Fruit fly (Drosophila melanogaster) whole organism, wandering third instar larva: ENCODE measurements around the gene CG9396.

ENCODE experiments used
- Abd-B ChIP-seq: fragments of >200 bp; optimal IDR thresholded peaks from 2 replicates; lab custom pipeline; 2017; ENCODE audit warnings: missing biosample characterization, missing genetic modification characterization
- CG32264 ChIP-seq: fragments of 200-800 bp; sonication (Bioruptor generic); optimal IDR thresholded peaks from 2 replicates; lab custom pipeline; 2016; ENCODE audit warnings: missing biosample characterization, missing genetic modification characterization
- CG9705 ChIP-seq: fragments of 200-800 bp; sonication (Bioruptor generic); optimal IDR thresholded peaks from 2 replicates; lab custom pipeline; 2018; ENCODE audit warnings: missing biosample characterization, mild to moderate bottlenecking, missing genetic modification characterization
- CrebA ChIP-seq: fragments of 200-800 bp; sonication (Bioruptor generic); optimal IDR thresholded peaks from 2 replicates; lab custom pipeline; 2016; ENCODE audit warnings: missing biosample characterization, mild to moderate bottlenecking, missing genetic modification characterization, borderline replicate concordance
- Dfd ChIP-seq: fragments of >200 bp; optimal IDR thresholded peaks from 2 replicates; lab custom pipeline; 2017; ENCODE audit warnings: missing biosample characterization, missing genetic modification characterization
- Dif ChIP-seq: fragments of 200-275, 200-300 bp; sonication (Bioruptor generic); optimal IDR thresholded peaks from 2 replicates; lab custom pipeline; 2018; ENCODE audit warnings: missing biosample characterization, missing genetic modification characterization; ENCODE audit not compliant: partially characterized antibody
- GATAd ChIP-seq: sonication (Bioruptor generic); optimal IDR thresholded peaks from 2 replicates; lab custom pipeline; 2016; ENCODE audit warnings: missing biosample characterization, missing genetic modification characterization
- HLH106 ChIP-seq: fragments of 200-800 bp; optimal IDR thresholded peaks from 3 replicates; lab custom pipeline; 2019; ENCODE audit warnings: missing biosample characterization, mild to moderate bottlenecking, missing genetic modification characterization, moderate library complexity
- Hnf4 ChIP-seq: fragments of 200-800 bp; sonication (Bioruptor generic); optimal IDR thresholded peaks from 2 replicates; lab custom pipeline; 2016; ENCODE audit warnings: missing biosample characterization, mild to moderate bottlenecking, missing genetic modification characterization
- Hr78 ChIP-seq: fragments of >200 bp; optimal IDR thresholded peaks from 2 replicates; lab custom pipeline; 2017; ENCODE audit warnings: missing biosample characterization, missing genetic modification characterization
- Hr83 ChIP-seq: fragments of 200-300 bp; sonication (Bioruptor generic); optimal IDR thresholded peaks from 2 replicates; lab custom pipeline; 2016; ENCODE audit warnings: missing biosample characterization, mild to moderate bottlenecking, missing genetic modification characterization, moderate library complexity; ENCODE audit not compliant: poor library complexity, severe bottlenecking
- Jra ChIP-seq: sonication (Bioruptor generic); optimal IDR thresholded peaks from 2 replicates; lab custom pipeline; 2016; ENCODE audit warnings: missing biosample characterization, missing genetic modification characterization
- Mio ChIP-seq: sonication (Bioruptor generic); optimal IDR thresholded peaks from 2 replicates; lab custom pipeline; 2016; ENCODE audit warnings: missing biosample characterization, missing genetic modification characterization
- Myc ChIP-seq: fragments of >200 bp; optimal IDR thresholded peaks from 2 replicates; lab custom pipeline; 2017
- N ChIP-seq: fragments of >200 bp; optimal IDR thresholded peaks from 2 replicates; lab custom pipeline; 2018; ENCODE audit warnings: missing biosample characterization, missing external identifiers, missing genetic modification characterization
- OdsH ChIP-seq: fragments of 200-800 bp; sonication (Bioruptor generic); optimal IDR thresholded peaks from 2 replicates; lab custom pipeline; 2016; ENCODE audit warnings: missing biosample characterization, mild to moderate bottlenecking, missing genetic modification characterization
- Rel ChIP-seq, 2 experiments: fragments of 200-800 bp; sonication (Bioruptor generic) in 1 of 2; optimal IDR thresholded peaks; 2 replicates in 1 of 2; 3 replicates in 1 of 2; lab custom pipeline; 2016 to 2019; ENCODE audit warnings: mild to moderate bottlenecking in 2 of 2, missing biosample characterization in 2 of 2, missing genetic modification characterization in 2 of 2, moderate library complexity in 1 of 2
- Sp1 ChIP-seq: fragments of 200-800 bp; sonication (Bioruptor generic); optimal IDR thresholded peaks from 3 replicates; lab custom pipeline; 2019; ENCODE audit warnings: missing biosample characterization, mild to moderate bottlenecking, missing genetic modification characterization, moderate library complexity
- Vsx2 ChIP-seq: fragments of 200-300, 225-300 bp; sonication (Bioruptor generic); optimal IDR thresholded peaks from 2 replicates; lab custom pipeline; 2018; ENCODE audit warnings: missing biosample characterization, missing genetic modification characterization; ENCODE audit not compliant: partially characterized antibody
- br ChIP-seq: fragments of 200-800 bp; sonication (Bioruptor generic); optimal IDR thresholded peaks from 2 replicates; lab custom pipeline; 2016; ENCODE audit warnings: missing biosample characterization, missing genetic modification characterization
- brk ChIP-seq: fragments of 200-800 bp; sonication (Bioruptor generic); optimal IDR thresholded peaks from 2 replicates; lab custom pipeline; 2016; ENCODE audit warnings: missing biosample characterization, mild to moderate bottlenecking, missing genetic modification characterization
- dl ChIP-seq, 2 experiments: fragments of 175-275, 200-275 bp in 1 of 2; fragments of 200-275 bp in 1 of 2; sonication (Bioruptor generic); optimal IDR thresholded peaks; lab custom pipeline; 2018; ENCODE audit warnings: mild to moderate bottlenecking in 2 of 2, missing biosample characterization in 2 of 2, missing genetic modification characterization in 2 of 2, moderate library complexity in 2 of 2; ENCODE audit not compliant: partially characterized antibody in 2 of 2, insufficient read depth in 1 of 2
- dmrt93B ChIP-seq: fragments of 200-800 bp; sonication (Bioruptor generic); optimal IDR thresholded peaks from 2 replicates; lab custom pipeline; 2018; ENCODE audit warnings: missing biosample characterization, mild to moderate bottlenecking, missing genetic modification characterization
- dsf ChIP-seq: sonication (Bioruptor generic); optimal IDR thresholded peaks from 2 replicates; lab custom pipeline; 2016; ENCODE audit warnings: missing biosample characterization, missing genetic modification characterization, borderline replicate concordance
- ey ChIP-seq: fragments of 200-800 bp; sonication (Bioruptor generic); optimal IDR thresholded peaks from 2 replicates; lab custom pipeline; 2016; ENCODE audit warnings: missing biosample characterization, missing genetic modification characterization
- foxo ChIP-seq, 2 experiments: fragments of 200-800 bp; sonication (Bioruptor generic); optimal IDR thresholded peaks; 2 replicates in 1 of 2; 3 replicates in 1 of 2; lab custom pipeline; 2016 to 2017; ENCODE audit warnings: missing biosample characterization in 2 of 2, missing genetic modification characterization in 2 of 2
- fru ChIP-seq: fragments of 200-800 bp; sonication (Bioruptor generic); optimal IDR thresholded peaks from 3 replicates; lab custom pipeline; 2016; ENCODE audit warnings: missing biosample characterization, mild to moderate bottlenecking, missing genetic modification characterization
- h ChIP-seq: fragments of 200-800 bp; sonication (Bioruptor generic); optimal IDR thresholded peaks from 3 replicates; lab custom pipeline; 2016; ENCODE audit warnings: missing biosample characterization, mild to moderate bottlenecking, missing genetic modification characterization
- jim ChIP-seq: fragments of 175-275, 200-325 bp; sonication (Bioruptor generic); optimal IDR thresholded peaks from 2 replicates; lab custom pipeline; 2016; ENCODE audit warnings: missing biosample characterization, mild to moderate bottlenecking, missing genetic modification characterization
- lola ChIP-seq: fragments of >200 bp; optimal IDR thresholded peaks from 2 replicates; lab custom pipeline; 2017; ENCODE audit warnings: missing biosample characterization, missing genetic modification characterization
- pan ChIP-seq: fragments of >200 bp; optimal IDR thresholded peaks from 2 replicates; lab custom pipeline; 2017
- psq ChIP-seq: fragments of 200-800 bp; sonication (Bioruptor generic); optimal IDR thresholded peaks from 3 replicates; lab custom pipeline; 2017; ENCODE audit warnings: missing biosample characterization, mild to moderate bottlenecking, missing genetic modification characterization, moderate library complexity
- rgr ChIP-seq: fragments of 200-800 bp; sonication (Bioruptor generic); optimal IDR thresholded peaks from 3 replicates; lab custom pipeline; 2016; ENCODE audit warnings: missing biosample characterization, mild to moderate bottlenecking, missing genetic modification characterization
- sage ChIP-seq: fragments of 200-800 bp; sonication (Bioruptor generic); optimal IDR thresholded peaks from 2 replicates; lab custom pipeline; 2016; ENCODE audit warnings: missing biosample characterization, mild to moderate bottlenecking, missing genetic modification characterization
- sv ChIP-seq: fragments of 200-800 bp; sonication (Bioruptor generic); optimal IDR thresholded peaks from 3 replicates; lab custom pipeline; 2016; ENCODE audit warnings: missing biosample characterization, missing genetic modification characterization
- tai ChIP-seq: sonication (Bioruptor generic); optimal IDR thresholded peaks from 2 replicates; lab custom pipeline; 2016; ENCODE audit warnings: missing biosample characterization, missing genetic modification characterization
- usp ChIP-seq: fragments of >200 bp; optimal IDR thresholded peaks from 2 replicates; lab custom pipeline; 2017; ENCODE audit warnings: missing biosample characterization, missing genetic modification characterization
- woc ChIP-seq: sonication (Bioruptor generic); optimal IDR thresholded peaks from 2 replicates; lab custom pipeline; 2016; ENCODE audit warnings: missing biosample characterization, mild to moderate bottlenecking, missing genetic modification characterization

The CG9396 gene

dm6 chr3R:9563240-9563992 lies 8.0 kb downstream of the CG9396 start, which contains the start of the genes CG9393 and Vps45 (continued):
- no peak for TF ChIP-seq dsf
- peak; percentile 65 for TF ChIP-seq ey (GFP tag; lab: Kevin White, UChicago)
- peak; percentile 7 for TF ChIP-seq Hr83 (GFP tag; lab: Kevin White, UChicago)
- TF ChIP-seq GATAd (GFP tag; lab: Kevin White, UChicago): peak; percentile 49
- TF ChIP-seq OdsH (GFP tag; lab: Kevin White, UChicago): peak; percentile 66
- TF ChIP-seq CG32264 (GFP tag; lab: Kevin White, UChicago): no peak
- TF ChIP-seq dmrt93B (GFP tag; lab: Kevin White, UChicago): no peak
- peak; percentile 46 for TF ChIP-seq CG9705 (GFP tag; lab: Kevin White, UChicago)
- TF ChIP-seq fru (GFP tag; lab: Kevin White, UChicago): no peak

dm6 chr3R:9561121-9561520 lies 10.3 kb downstream of the CG9396 start:
- TF ChIP-seq lola (GFP tag; lab: Kevin White, UChicago): no peak
- TF ChIP-seq Hnf4 (GFP tag; lab: Kevin White, UChicago): no peak

- TF ChIP-seq N (GFP tag; lab: Kevin White, UChicago) (no peak), Hr83 (GFP tag; lab: Kevin White, UChicago) (no peak), ey (GFP tag; lab: Kevin White, UChicago) (peak; percentile 73), h (GFP tag; lab: Kevin White, UChicago) (peak; percentile 81), brk (GFP tag; lab: Kevin White, UChicago) (no peak), Vsx2 (no peak), Jra (peak; percentile 73), Hr78 (GFP tag; lab: Kevin White, UChicago) (no peak), br (no peak), CG9705 (GFP tag; lab: Kevin White, UChicago) (peak; percentile 61), foxo (GFP tag; optimal IDR thresholded peaks at IDR 0.05; lab: Kevin White, UChicago) (peak in 1 of 2 experiments; percentile 78), Abd-B (GFP tag; lab: Kevin White, UChicago) (no peak), pan (no peak), HLH106 (tag; lab: Kevin White, UChicago) (peak; percentile 73), Mio (GFP tag; lab: Kevin White, UChicago) (no peak), dsf (no peak), CG32264 (GFP tag; lab: Kevin White, UChicago) (no peak), GATAd (GFP tag; lab: Kevin White, UChicago) (no peak), sv (GFP tag; lab: Kevin White, UChicago) (peak; percentile 40), fru (GFP tag; lab: Kevin White, UChicago) (peak; percentile 75), sage (GFP tag; lab: Kevin White, UChicago) (no peak), Dfd (no peak), lola (GFP tag; lab: Kevin White, UChicago) (no peak), Myc (peak; percentile 67), tai (GFP tag; lab: Kevin White, UChicago) (no peak), Hnf4 (GFP tag; lab: Kevin White, UChicago) (no peak), Dif (no peak), CrebA (no peak), OdsH (GFP tag; lab: Kevin White, UChicago) (peak; percentile 57), jim (GFP tag; lab: Kevin White, UChicago) (no peak), dl (GFP tag; optimal IDR thresholded peaks at IDR 0.05; lab: Kevin White, UChicago; ENCODE audit: insufficient read depth in 1 of 2, partially characterized antibody in 2 of 2) (no peak), psq (GFP tag; lab: Kevin White, UChicago) (peak; percentile 66), woc (peak; percentile 67), usp (GFP tag; lab: Kevin White, UChicago) (no peak), Sp1 (GFP tag; lab: Kevin White, UChicago) (peak; percentile 67), rgr (GFP tag; lab: Kevin White, UChicago) (peak; percentile 71), dmrt93B (GFP tag; lab: Kevin White, UChicago) (no peak), Rel (GFP tag; optimal IDR thresholded peaks at IDR 0.05; lab: Kevin White, UChicago) (no peak), Rel (tag; optimal IDR thresholded peaks at IDR 0.05; lab: Kevin White, UChicago) (peak; percentile 50)
Measured at dm6 chr3R:9559413-9560014, 11.9 kb downstream of the CG9396 start, which contains the start of the genes AP-1mu and MBD-like. Gene AP-1mu (minus strand): TSS chr3R:9559525. Gene MBD-like (plus strand): TSS chr3R:9559760.
